Worm (Caenorhabditis elegans): ENCODE measurements around the gene jud-4.

- TF ChIP-seq dao-5 (tag; optimal IDR thresholded peaks at IDR 0.05) (no peak), him-1 (tag; optimal IDR thresholded peaks at IDR 0.05) (no peak), W03F9.2 (tag; optimal IDR thresholded peaks at IDR 0.05) (no peak)
Measured at ce11 chrX:15330664-15331063, 46.7 kb downstream of the jud-4 start, which contains the start of gene Y15E3A.4.

Measured in whole organism, L4/young adult.